Worm (Caenorhabditis elegans): Measurements from ENCODE around the gene F32H5.1.

F32H5.1 gene

DNA sequence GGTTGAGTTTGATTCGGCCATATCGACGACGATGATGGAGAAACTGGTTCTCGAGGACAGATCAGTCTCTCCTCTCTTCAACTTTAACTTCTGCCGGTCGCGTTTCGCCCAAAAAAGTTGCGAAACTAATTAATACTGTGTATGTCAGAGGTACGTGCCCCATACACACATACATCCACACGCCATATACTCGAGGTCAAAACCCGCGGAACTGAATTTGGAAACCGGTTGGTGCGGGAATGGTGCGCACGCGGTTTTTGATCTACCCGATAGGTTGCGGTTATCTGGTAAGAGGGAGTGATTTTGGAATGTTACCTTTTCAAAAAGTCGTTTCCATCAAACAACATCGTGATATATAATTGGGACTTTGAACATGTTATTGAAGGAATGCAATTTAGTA lies 22.3 kb upstream of the F32H5.1 start, which contains the start of gene ifbp-1 (continued):
- TF ChIP-seq snpc-4 (GFP tag; optimal IDR thresholded peaks at IDR 0.05) (no peak), snpc-4 (tag; optimal IDR thresholded peaks at IDR 0.05) (no peak), ccch-3 (GFP tag; optimal IDR thresholded peaks at IDR 0.05) (no peak), cebp-1 (GFP tag; IDR thresholded peaks at IDR 0.05) (peak; percentile 50; the same call in 1 of the 2 replicates), cebp-1 (tag; optimal IDR thresholded peaks at IDR 0.05) (peak; percentile 79), snpc-1.3 (tag; optimal IDR thresholded peaks at IDR 0.05; ENCODE audit: insufficient read depth) (no peak), sea-2 (GFP tag; IDR thresholded peaks at IDR 0.05) (no peak), ztf-26 (tag; optimal IDR thresholded peaks at IDR 0.05) (peak; percentile 73), nhr-90 (tag; optimal IDR thresholded peaks at IDR 0.05) (no peak), nfya-1 (tag; optimal IDR thresholded peaks at IDR 0.05; ENCODE audit: borderline replicate concordance, insufficient read depth) (no peak), F37B4.10 (GFP tag; IDR thresholded peaks at IDR 0.05) (no peak), madf-8 (GFP tag; conservative IDR thresholded peaks at IDR 0.05) (no peak), ceh-91 (GFP tag; IDR thresholded peaks at IDR 0.05) (no peak), lin-26 (GFP tag; IDR thresholded peaks at IDR 0.05) (peak; percentile 60; the same call in 1 of the 2 replicates), athp-1 (tag; optimal IDR thresholded peaks at IDR 0.05) (no peak)

- TF ChIP-seq atf-7 (tag; optimal IDR thresholded peaks at IDR 0.05) = peak; percentile 67
- TF ChIP-seq let-607 (tag; optimal IDR thresholded peaks at IDR 0.05) = peak; percentile 79 to 91
- peak; percentile 91 for TF ChIP-seq nhr-80 (tag; optimal IDR thresholded peaks at IDR 0.05)
- 0 out of 2 replicates have a peak, but pooled peaks have one; percentile 62 for TF ChIP-seq Y95B8A.8 (GFP tag; IDR thresholded peaks at IDR 0.05)
- TF ChIP-seq snpc-4 (GFP tag; optimal IDR thresholded peaks at IDR 0.05) = no peak
- peak in 1 of 4 experiments; percentile 9 for TF ChIP-seq snpc-4 (tag; optimal IDR thresholded peaks at IDR 0.05)
- TF ChIP-seq F49E8.2 (tag; optimal IDR thresholded peaks at IDR 0.05; ENCODE audit: insufficient read depth) = no peak
- TF ChIP-seq dpff-1 (tag; optimal IDR thresholded peaks at IDR 0.05) = no peak
- 0 out of 2 replicates have a peak, but pooled peaks have one; percentile 24 for TF ChIP-seq dox-1 (GFP tag; IDR thresholded peaks at IDR 0.05)
- TF ChIP-seq attf-6 (GFP tag; IDR thresholded peaks at IDR 0.05) = no peak
- TF ChIP-seq cebp-1 (GFP tag; IDR thresholded peaks at IDR 0.05) = no peak
- TF ChIP-seq cebp-1 (tag; optimal IDR thresholded peaks at IDR 0.05) = peak; percentile 48
These were observed 19.3 kb upstream of the F32H5.1 start for ce11 chrV:13377130-13377529.

DNA sequence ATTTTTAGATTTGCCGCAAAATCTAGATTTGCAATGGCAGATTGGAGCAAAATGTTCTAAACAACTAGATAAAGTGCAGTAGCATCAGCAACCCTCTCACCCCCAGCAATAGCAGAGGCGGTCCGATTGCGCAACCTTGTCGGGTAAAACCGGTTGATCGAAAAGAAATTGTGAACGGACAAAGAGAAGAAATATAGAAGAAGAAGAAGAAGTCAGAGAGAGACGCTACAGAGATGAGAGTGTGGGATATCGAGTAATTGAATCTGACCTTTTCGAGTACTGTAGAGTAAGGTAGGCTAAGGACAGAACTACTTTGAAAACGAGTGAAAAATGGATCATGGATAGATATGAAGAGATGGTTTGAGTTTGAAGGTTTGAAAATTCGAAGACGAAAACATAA lies 18.0 kb upstream of the F32H5.1 start:
- TF ChIP-seq cebp-1 (GFP tag; IDR thresholded peaks at IDR 0.05) (no peak), cebp-1 (tag; optimal IDR thresholded peaks at IDR 0.05) (peak; percentile 19), bed-2 (GFP tag; IDR thresholded peaks at IDR 0.05) (no peak)

ce11 chrV:13374532-13374931 lies 16.7 kb upstream of the F32H5.1 start:
- TF ChIP-seq hlh-12 (tag; optimal IDR thresholded peaks at IDR 0.05) (no peak), nfya-1 (tag; optimal IDR thresholded peaks at IDR 0.05; ENCODE audit: borderline replicate concordance, insufficient read depth) (no peak), egrh-3 (GFP tag; IDR thresholded peaks at IDR 0.05) (peak; percentile 63), ceh-27 (GFP tag; optimal IDR thresholded peaks at IDR 0.05) (no peak), Y53G8AR.9 (GFP tag; conservative IDR thresholded peaks at IDR 0.05) (no peak), lsy-27 (tag; optimal IDR thresholded peaks at IDR 0.05; ENCODE audit: borderline replicate concordance, insufficient read depth) (no peak), nhr-80 (tag; optimal IDR thresholded peaks at IDR 0.05) (peak; percentile 17), dox-1 (GFP tag; IDR thresholded peaks at IDR 0.05) (peak; percentile 50; the same call in 1 of the 2 replicates), zfh-2 (GFP tag; conservative IDR thresholded peaks at IDR 0.05) (peak; percentile 89)

DNA sequence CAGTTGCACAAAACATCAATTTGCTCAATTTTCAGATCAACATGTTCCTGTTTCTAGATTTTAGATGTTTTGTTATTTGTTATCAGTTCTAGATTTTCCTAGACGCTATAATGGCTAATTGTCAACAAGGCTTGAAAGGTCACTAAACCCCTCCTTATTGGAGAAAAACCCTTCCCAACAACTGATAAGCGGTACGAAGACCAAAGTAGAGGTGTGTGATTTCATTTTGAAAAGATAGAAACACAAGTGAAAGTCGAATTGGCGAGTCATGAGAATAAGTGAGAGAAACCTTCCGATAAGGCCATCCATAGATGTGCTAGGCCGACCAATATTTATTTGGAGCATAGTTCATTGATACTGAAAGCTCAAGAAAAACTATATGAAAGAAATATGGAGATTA lies 15.8 kb upstream of the F32H5.1 start:
- TF ChIP-seq cebp-1 (GFP tag; IDR thresholded peaks at IDR 0.05) (no peak), cebp-1 (tag; optimal IDR thresholded peaks at IDR 0.05) (peak; percentile 21), nfya-1 (tag; optimal IDR thresholded peaks at IDR 0.05; ENCODE audit: borderline replicate concordance, insufficient read depth) (no peak), nhr-80 (tag; optimal IDR thresholded peaks at IDR 0.05) (peak; percentile 86), egl-44 (GFP tag; IDR thresholded peaks at IDR 0.05) (0 out of 2 replicates have a peak, but pooled peaks have one; percentile 25), dpff-1 (tag; optimal IDR thresholded peaks at IDR 0.05) (no peak), atf-7 (tag; optimal IDR thresholded peaks at IDR 0.05) (peak; percentile 41), bed-2 (GFP tag; IDR thresholded peaks at IDR 0.05) (no peak), madf-10 (tag; optimal IDR thresholded peaks at IDR 0.05) (peak; percentile 6), ceh-100 (GFP tag; IDR thresholded peaks at IDR 0.05) (no peak)
